Worm (Caenorhabditis elegans) whole organism, L3 larva: ENCODE measurements around the gene piga-1.

Experiments
- egl-27 ChIP-seq: sonication (generic microtip); optimal IDR thresholded peaks from 4 replicates; lab custom pipeline; 2017; ENCODE audit warnings: missing biosample characterization, missing genetic modification reagents, missing genetic modification characterization
- egl-5 ChIP-seq: fragments of 150-350 bp; optimal IDR thresholded peaks from 2 replicates; lab custom pipeline; 2017; ENCODE audit warnings: missing biosample characterization, missing genetic modification reagents, missing genetic modification characterization, inconsistent platforms
- elt-1 ChIP-seq: fragments of 150-350 bp; optimal IDR thresholded peaks from 2 replicates; lab custom pipeline; 2014; ENCODE audit warnings: missing biosample characterization, missing genetic modification characterization
- elt-2 ChIP-seq: sonication (generic microtip); optimal IDR thresholded peaks from 2 replicates; lab custom pipeline; 2016; ENCODE audit warnings: missing genetic modification reagents, mild to moderate bottlenecking, missing genetic modification characterization, missing compliant biosample characterization
- fkh-10 ChIP-seq: sonication (generic microtip); optimal IDR thresholded peaks from 2 replicates; lab custom pipeline; 2017; ENCODE audit warnings: missing biosample characterization, missing genetic modification reagents, missing genetic modification characterization
- fkh-2 ChIP-seq: fragments of 150-350 bp; optimal IDR thresholded peaks from 2 replicates; lab custom pipeline; 2014; ENCODE audit warnings: missing biosample characterization, missing genetic modification reagents, missing genetic modification characterization
- fos-1 ChIP-seq: fragments of 150-350 bp; optimal IDR thresholded peaks from 2 replicates; lab custom pipeline; 2014; ENCODE audit warnings: missing biosample characterization, missing genetic modification characterization
- jun-1 ChIP-seq: fragments of 150-350 bp; optimal IDR thresholded peaks from 2 replicates; lab custom pipeline; 2014; ENCODE audit warnings: missing biosample characterization, missing genetic modification reagents, missing genetic modification characterization
- lin-15B ChIP-seq: fragments of 150-350 bp; optimal IDR thresholded peaks from 2 replicates; lab custom pipeline; 2014; ENCODE audit warnings: missing biosample characterization, missing genetic modification characterization
- mdl-1 ChIP-seq: fragments of 150-350 bp; optimal IDR thresholded peaks from 2 replicates; lab custom pipeline; 2014; ENCODE audit warnings: missing biosample characterization, missing genetic modification characterization
- mml-1 ChIP-seq: fragments of 150-350 bp; sonication (generic microtip); optimal IDR thresholded peaks from 3 replicates; lab custom pipeline; 2014; ENCODE audit warnings: missing biosample characterization, missing genetic modification characterization
- nfya-1 ChIP-seq: sonication (generic microtip); optimal IDR thresholded peaks from 2 replicates; lab custom pipeline; 2017; ENCODE audit warnings: missing genetic modification characterization, mild to moderate bottlenecking, missing compliant biosample characterization, antibody characterized with exemption, moderate library complexity; ENCODE audit not compliant: insufficient read depth
- nhr-11 ChIP-seq: fragments of 150-350 bp; optimal IDR thresholded peaks from 2 replicates; lab custom pipeline; 2014; ENCODE audit warnings: missing biosample characterization, missing genetic modification characterization
- nhr-12 ChIP-seq: fragments of 150-350 bp; optimal IDR thresholded peaks from 2 replicates; lab custom pipeline; 2014; ENCODE audit warnings: missing biosample characterization, missing genetic modification characterization
- nhr-23 ChIP-seq: fragments of 150-350 bp; optimal IDR thresholded peaks from 2 replicates; lab custom pipeline; 2014; ENCODE audit warnings: missing biosample characterization, missing genetic modification reagents, missing genetic modification characterization
- nhr-237 ChIP-seq: fragments of 150-350 bp; optimal IDR thresholded peaks from 2 replicates; lab custom pipeline; 2014; ENCODE audit warnings: missing biosample characterization, missing genetic modification characterization
- nhr-25 ChIP-seq: sonication (generic microtip); optimal IDR thresholded peaks from 2 replicates; lab custom pipeline; 2017; ENCODE audit warnings: missing biosample characterization, missing genetic modification characterization
- nhr-28 ChIP-seq: fragments of 150-350 bp; optimal IDR thresholded peaks from 2 replicates; lab custom pipeline; 2014; ENCODE audit warnings: missing biosample characterization, missing genetic modification characterization
- nhr-43 ChIP-seq: sonication (generic microtip); optimal IDR thresholded peaks from 2 replicates; lab custom pipeline; 2016; ENCODE audit warnings: mild to moderate bottlenecking, missing genetic modification characterization, missing compliant biosample characterization; ENCODE audit not compliant: poor library complexity, severe bottlenecking
- nhr-67 ChIP-seq: fragments of 150-350 bp; optimal IDR thresholded peaks from 2 replicates; lab custom pipeline; 2014; ENCODE audit warnings: missing biosample characterization, missing genetic modification characterization
- nhr-76 ChIP-seq: fragments of 150-350 bp; sonication (generic microtip); optimal IDR thresholded peaks from 5 replicates; lab custom pipeline; 2014; ENCODE audit warnings: missing biosample characterization, missing genetic modification characterization
- nhr-77 ChIP-seq: fragments of 150-350 bp; optimal IDR thresholded peaks from 2 replicates; lab custom pipeline; 2014; ENCODE audit warnings: missing biosample characterization, missing genetic modification characterization
- pha-4 ChIP-seq: fragments of 150-350 bp; optimal IDR thresholded peaks from 2 replicates; lab custom pipeline; 2014; ENCODE audit warnings: missing biosample characterization, missing genetic modification reagents, missing genetic modification characterization
- pqm-1 ChIP-seq: fragments of 150-350 bp; optimal IDR thresholded peaks from 2 replicates; lab custom pipeline; 2017; ENCODE audit warnings: missing biosample characterization, missing genetic modification characterization, inconsistent platforms
- sea-2 ChIP-seq: fragments of 150-350 bp; sonication (generic microtip); optimal IDR thresholded peaks from 4 replicates; lab custom pipeline; 2014; ENCODE audit warnings: missing biosample characterization, missing genetic modification reagents, missing genetic modification characterization
- skn-1 ChIP-seq: fragments of 150-350 bp; optimal IDR thresholded peaks from 2 replicates; lab custom pipeline; 2014; ENCODE audit warnings: missing biosample characterization, missing genetic modification characterization
- snpc-4 ChIP-seq: fragments of 150-350 bp; optimal IDR thresholded peaks from 2 replicates; lab custom pipeline; 2014; ENCODE audit warnings: missing biosample characterization, missing genetic modification characterization
- unc-39 ChIP-seq: sonication (generic microtip); optimal IDR thresholded peaks from 4 replicates; lab custom pipeline; 2017; ENCODE audit warnings: missing biosample characterization, missing genetic modification characterization
- unc-62 ChIP-seq: fragments of 150-350 bp; sonication (generic microtip); optimal IDR thresholded peaks from 4 replicates; lab custom pipeline; 2014; ENCODE audit warnings: missing biosample characterization, missing genetic modification reagents, missing genetic modification characterization
- zag-1 ChIP-seq: fragments of 150-350 bp; optimal IDR thresholded peaks from 2 replicates; lab custom pipeline; 2014; ENCODE audit warnings: missing biosample characterization, missing genetic modification characterization
- ztf-11 ChIP-seq: fragments of 150-350 bp; optimal IDR thresholded peaks from 2 replicates; lab custom pipeline; 2014; ENCODE audit warnings: missing biosample characterization, missing genetic modification characterization
- ztf-4 ChIP-seq: fragments of 150-350 bp; optimal IDR thresholded peaks from 2 replicates; lab custom pipeline; 2014; ENCODE audit warnings: missing biosample characterization, missing genetic modification characterization

The piga-1 gene

ce11 chrII:8701619-8702350 is 40.3 kb upstream of the piga-1 start, which contains the start of gene sphk-1:
Gene sphk-1 (minus strand): TSS chrII:8701669.
- TF ChIP-seq skn-1 (tag; lab: Kevin White, UChicago) (no peak), pha-4 (peak; percentile 54)
- TF ChIP-seq, all 47 proteins: peak for 1

DNA sequence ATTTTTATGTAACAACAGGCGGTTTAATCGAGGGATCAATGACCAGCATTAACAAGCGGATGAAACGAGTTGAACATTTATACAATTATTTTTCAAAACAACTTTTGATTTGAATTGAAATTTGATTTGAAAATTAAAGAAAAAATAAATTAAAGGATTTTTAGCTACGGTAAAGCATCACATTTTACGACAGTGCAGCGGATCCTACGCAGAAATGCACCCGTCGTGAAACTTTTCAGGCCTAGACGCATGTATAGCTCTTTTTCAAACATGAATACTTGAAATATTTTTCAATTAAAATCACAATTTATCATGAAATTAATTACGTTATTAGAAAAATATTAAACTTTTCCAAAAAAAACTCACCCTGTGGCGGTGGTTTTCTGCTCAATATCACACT is 39.5 kb upstream of the piga-1 start:
- TF ChIP-seq nhr-67 (tag; lab: Kevin White, UChicago) (no peak), pha-4 (peak; percentile 14)

DNA sequence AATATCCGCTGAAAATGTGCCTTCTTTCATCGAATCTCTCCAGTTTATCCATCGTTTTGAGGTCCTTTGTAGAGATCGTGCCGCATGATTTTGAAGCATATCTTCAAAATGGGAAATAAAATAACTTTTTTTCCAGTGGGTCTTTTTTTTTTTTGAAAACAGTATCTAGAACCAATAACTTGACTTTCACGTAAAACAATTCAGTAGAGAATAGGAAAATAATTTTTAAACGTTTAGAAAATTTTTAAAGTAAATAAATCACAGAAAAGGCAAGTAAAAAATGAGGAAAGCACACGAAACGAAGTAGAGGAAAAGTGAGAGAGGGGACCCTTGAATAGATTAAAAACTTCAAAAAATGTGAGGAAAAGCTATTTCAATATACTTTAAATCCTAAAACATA is 37.3 kb upstream of the piga-1 start, which contains the start of gene chdh-1:
Gene chdh-1 (minus strand): TSS at position 101 of the 400 bp plus-strand sequence.
- no peak for TF ChIP-seq nhr-12 (tag; lab: Kevin White, UChicago)
- no peak for TF ChIP-seq egl-27 (tag; lab: Kevin White, UChicago)
- TF ChIP-seq fkh-10 (GFP tag; lab: Kevin White, UChicago): no peak
- TF ChIP-seq elt-1 (tag; lab: Kevin White, UChicago): no peak
- no peak for TF ChIP-seq jun-1 (tag; lab: Kevin White, UChicago)
- TF ChIP-seq fkh-2 (tag; lab: Kevin White, UChicago): no peak
- no peak for TF ChIP-seq pha-4
- TF ChIP-seq fos-1 (tag; lab: Kevin White, UChicago): no peak
- no peak for TF ChIP-seq nhr-76 (tag; lab: Kevin White, UChicago)
- no peak for TF ChIP-seq egl-5 (tag; lab: Kevin White, UChicago)
- no peak for TF ChIP-seq mdl-1 (tag; lab: Kevin White, UChicago)
- no peak for TF ChIP-seq nfya-1
- no peak for TF ChIP-seq zag-1 (tag; lab: Kevin White, UChicago)
- TF ChIP-seq nhr-43 (tag; lab: Kevin White, UChicago): no peak
- no peak for TF ChIP-seq nhr-23
- TF ChIP-seq unc-39 (tag; lab: Kevin White, UChicago): no peak
- no peak for TF ChIP-seq unc-62 (GFP tag; lab: Kevin White, UChicago)
- TF ChIP-seq nhr-11 (tag; lab: Kevin White, UChicago): no peak
- no peak for TF ChIP-seq ztf-11 (tag; lab: Kevin White, UChicago)

- TF ChIP-seq nhr-28 (tag; lab: Kevin White, UChicago) (no peak), fkh-2 (tag; lab: Kevin White, UChicago) (no peak), mml-1 (tag; lab: Kevin White, UChicago) (no peak), pha-4 (no peak), nhr-237 (no peak), nhr-76 (tag; lab: Kevin White, UChicago) (no peak), nfya-1 (no peak), ztf-4 (tag; lab: Kevin White, UChicago) (no peak), nhr-25 (tag; lab: Kevin White, UChicago) (no peak), nhr-23 (no peak), sea-2 (GFP tag; lab: Kevin White, UChicago) (no peak), nhr-12 (tag; lab: Kevin White, UChicago) (no peak), nhr-77 (tag; lab: Kevin White, UChicago) (no peak), nhr-67 (tag; lab: Kevin White, UChicago) (no peak), lin-15B (no peak)
Observed at ce11 chrII:8695783-8696182, 34.3 kb upstream of the piga-1 start, which contains the start of gene C34C6.10. Gene C34C6.10 (minus strand): TSS chrII:8695883.

ce11 chrII:8691344-8691960 is 29.9 kb upstream of the piga-1 start, which contains the start of gene C34C6.3:
Gene C34C6.3 (plus strand): TSS chrII:8691910.
- TF ChIP-seq elt-1 (tag; lab: Kevin White, UChicago) (no peak), egl-5 (tag; lab: Kevin White, UChicago) (no peak), sea-2 (GFP tag; lab: Kevin White, UChicago) (no peak), mml-1 (tag; lab: Kevin White, UChicago) (no peak), fkh-10 (GFP tag; lab: Kevin White, UChicago) (no peak), egl-27 (tag; lab: Kevin White, UChicago) (no peak), mdl-1 (tag; lab: Kevin White, UChicago) (no peak), nhr-28 (tag; lab: Kevin White, UChicago) (no peak), elt-2 (tag; lab: Kevin White, UChicago) (no peak), nhr-77 (tag; lab: Kevin White, UChicago) (no peak), snpc-4 (tag; lab: Kevin White, UChicago) (no peak), pqm-1 (tag; lab: Kevin White, UChicago) (no peak)
